Worm (Caenorhabditis elegans) whole organism, L1 larva: ENCODE measurements around the gene srd-11.

Experiments
- F16B12.6 ChIP-seq: fragments of 150-350 bp; optimal IDR thresholded peaks from 2 replicates; lab custom pipeline; 2014; ENCODE audit warnings: missing biosample characterization, missing genetic modification characterization
- aly-2 ChIP-seq: fragments of 150-350 bp; optimal IDR thresholded peaks from 2 replicates; lab custom pipeline; 2014; ENCODE audit warnings: missing biosample characterization, missing genetic modification characterization
- ceh-90 ChIP-seq: sonication (generic microtip); optimal IDR thresholded peaks from 2 replicates; lab custom pipeline; 2016; ENCODE audit warnings: missing genetic modification characterization, missing compliant biosample characterization
- dpl-1 ChIP-seq, 3 experiments: fragments of 150-350 bp in 2 of 3; sonication (generic microtip) in 1 of 3; optimal IDR thresholded peaks; 2 replicates each; lab custom pipeline; 2014 to 2017; ENCODE audit warnings: missing biosample characterization in 3 of 3, missing genetic modification characterization in 3 of 3, missing genetic modification reagents in 3 of 3
- ets-5 ChIP-seq: fragments of 200-800 bp; sonication (Bioruptor generic); IDR thresholded peaks from 2 replicates; pipeline ENCODE4 v1.3.6; 2022; ENCODE audit warnings: missing genetic modification characterization, missing compliant biosample characterization
- fos-1 ChIP-seq: fragments of 150-350 bp; optimal IDR thresholded peaks from 2 replicates; lab custom pipeline; 2014; ENCODE audit warnings: missing biosample characterization, missing genetic modification characterization
- lin-14 ChIP-seq: fragments of 200-800 bp; sonication (Bioruptor generic); optimal IDR thresholded peaks from 2 replicates; lab custom pipeline; 2018; ENCODE audit warnings: mild to moderate bottlenecking, missing genetic modification characterization, moderate library complexity, missing compliant biosample characterization
- nhr-12 ChIP-seq: sonication (generic microtip); optimal IDR thresholded peaks from 2 replicates; lab custom pipeline; 2017; ENCODE audit warnings: missing biosample characterization, missing genetic modification characterization
- nhr-237 ChIP-seq: fragments of 150-350 bp; optimal IDR thresholded peaks from 2 replicates; lab custom pipeline; 2014; ENCODE audit warnings: missing biosample characterization, missing genetic modification characterization
- nhr-76 ChIP-seq: sonication (generic microtip); optimal IDR thresholded peaks from 2 replicates; lab custom pipeline; 2017; ENCODE audit warnings: missing biosample characterization, missing genetic modification characterization
- nhr-77 ChIP-seq: fragments of 150-350 bp; optimal IDR thresholded peaks from 2 replicates; lab custom pipeline; 2014; ENCODE audit warnings: missing biosample characterization, missing genetic modification characterization
- nhr-84 ChIP-seq: sonication (generic microtip); optimal IDR thresholded peaks from 2 replicates; lab custom pipeline; 2017; ENCODE audit warnings: missing biosample characterization, missing genetic modification characterization
- ztf-11 ChIP-seq, 2 experiments: sonication (generic microtip); optimal IDR thresholded peaks; 2 replicates each; lab custom pipeline; 2016 to 2017; ENCODE audit warnings: missing genetic modification characterization in 2 of 2, missing biosample characterization in 1 of 2, missing compliant biosample characterization in 1 of 2

DNA sequence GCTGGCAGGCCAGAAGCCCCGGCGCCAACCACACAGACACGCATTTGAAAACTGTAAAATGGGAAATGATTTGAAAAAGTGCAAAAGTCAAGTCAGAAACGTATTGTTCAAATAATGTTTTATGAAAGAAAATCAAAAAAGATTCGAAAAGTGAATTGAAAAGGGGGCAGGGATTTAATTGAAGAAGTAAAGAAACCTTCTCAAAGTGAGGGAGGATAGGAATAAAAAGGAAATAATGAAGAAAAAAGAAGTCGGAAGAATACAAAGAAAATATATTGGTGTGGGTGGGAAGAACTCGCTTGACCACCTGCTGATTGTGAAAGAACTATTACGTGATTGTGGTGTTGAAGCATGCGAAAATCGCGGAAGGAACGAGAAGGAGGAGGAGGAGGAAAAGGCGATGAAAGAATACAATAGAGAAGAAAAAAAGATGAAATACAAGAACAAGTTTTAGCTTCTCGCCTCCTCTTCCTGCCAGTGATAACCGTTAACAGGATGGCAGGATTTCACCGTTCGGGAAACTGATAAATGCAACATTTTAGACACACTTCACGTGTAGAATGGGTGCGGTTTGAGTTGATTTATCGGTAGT is 12.9 kb downstream of the srd-11 start, which contains the start of gene fmo-4:
- TF ChIP-seq ets-5 (GFP tag; lab: Robert Waterston, UW) (no peak), nhr-77 (tag; lab: Kevin White, UChicago) (no peak), dpl-1 (GFP tag; optimal IDR thresholded peaks at IDR 0.05; lab: Kevin White, UChicago) (no peak), ceh-90 (tag; lab: Kevin White, UChicago) (no peak), F16B12.6 (tag; lab: Kevin White, UChicago) (no peak), nhr-84 (no peak), fos-1 (tag; lab: Kevin White, UChicago) (no peak), aly-2 (tag; lab: Kevin White, UChicago) (no peak), nhr-237 (tag; lab: Kevin White, UChicago) (no peak), nhr-12 (tag; lab: Kevin White, UChicago) (no peak), nhr-76 (no peak), lin-14 (GFP tag; lab: Kevin White, UChicago) (no peak), ztf-11 (tag; optimal IDR thresholded peaks at IDR 0.05; lab: Kevin White, UChicago) (no peak)
